Worm (Caenorhabditis elegans): ENCODE measurements around the gene ift-43.
A peak's percentile ranks its signal among the peaks of the same experiment; 100 is the strongest.

Gene ift-43

DNA sequence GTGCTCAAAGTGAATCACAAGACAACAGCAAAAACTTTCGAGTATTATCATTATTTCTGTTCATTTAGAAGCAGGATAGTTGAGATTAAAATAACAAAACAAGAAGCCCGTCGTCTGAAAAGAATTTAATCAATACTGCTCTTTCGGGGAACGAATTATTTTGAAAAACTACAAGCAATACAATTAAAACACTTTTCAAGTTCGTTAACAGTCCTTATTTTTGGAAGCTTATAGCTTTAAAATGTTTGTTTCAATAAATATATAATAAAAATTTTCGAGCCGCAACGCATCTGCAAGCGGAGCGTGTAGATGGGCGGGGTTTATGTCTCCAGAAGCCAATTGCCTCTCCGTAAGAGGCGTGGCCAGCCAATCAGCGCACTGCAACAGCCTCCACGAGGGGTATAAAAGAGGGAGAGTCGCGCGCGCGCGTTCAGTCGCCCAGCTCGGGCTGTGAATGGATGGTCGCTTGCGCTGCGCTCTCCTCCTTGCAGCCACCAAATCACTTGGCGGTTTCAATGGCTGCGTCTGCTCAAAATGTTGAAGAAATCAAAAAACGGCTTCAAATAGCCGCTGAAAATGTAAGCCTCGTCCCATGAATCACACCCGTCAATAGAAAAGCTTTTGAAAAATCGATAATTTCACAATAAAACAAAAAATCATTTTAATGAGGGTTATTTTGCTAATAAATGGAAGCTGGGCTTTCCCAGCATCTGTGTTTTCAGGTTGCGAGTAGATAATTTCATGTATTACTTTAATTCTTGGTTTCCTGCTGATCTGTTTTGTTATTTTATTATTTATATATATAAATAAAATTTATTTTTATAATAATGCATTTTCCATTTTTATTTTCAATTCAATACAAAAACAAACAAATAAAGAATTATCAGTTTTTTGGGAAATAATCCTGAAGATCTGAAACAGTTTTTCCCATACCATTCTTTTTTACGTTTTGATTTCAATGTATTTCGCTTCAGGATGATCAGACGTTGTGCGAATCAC lies at the start of gene ift-43, which contains the start of gene mdt-26:
Gene ift-43 (minus strand): TSS at position 51 of the 999 bp plus-strand sequence.
Gene mdt-26 (plus strand): TSS at position 446 of the 999 bp plus-strand sequence.
- peak; percentile 89 for TF ChIP-seq isw-1 (GFP tag; IDR thresholded peaks at IDR 0.05)
- TF ChIP-seq tlp-1 (tag; optimal IDR thresholded peaks at IDR 0.05) = no peak
- TF ChIP-seq unc-62 (GFP tag; optimal IDR thresholded peaks at IDR 0.05) = no peak
- peak; percentile 44 for TF ChIP-seq blmp-1 (tag; optimal IDR thresholded peaks at IDR 0.05)
- no peak for TF ChIP-seq Y116A8C.19 (tag; optimal IDR thresholded peaks at IDR 0.05; ENCODE audit: borderline replicate concordance)
- peak; percentile 76 for TF ChIP-seq fkh-10 (GFP tag; optimal IDR thresholded peaks at IDR 0.05)
- no peak for TF ChIP-seq nhr-28 (tag; optimal IDR thresholded peaks at IDR 0.05)
- TF ChIP-seq nhr-77 (tag; optimal IDR thresholded peaks at IDR 0.05) = peak; percentile 66
- peak; percentile 58 for TF ChIP-seq ceh-8 (GFP tag; optimal IDR thresholded peaks at IDR 0.05)
- TF ChIP-seq nhr-90 (tag; optimal IDR thresholded peaks at IDR 0.05; ENCODE audit: poor library complexity) = peak; percentile 88
- TF ChIP-seq unc-98 (GFP tag; IDR thresholded peaks at IDR 0.05) = no peak
- peak; percentile 48 for TF ChIP-seq F16B12.6 (tag; optimal IDR thresholded peaks at IDR 0.05)
- peak; percentile 96 for TF ChIP-seq xbp-1 (tag; optimal IDR thresholded peaks at IDR 0.05)
- TF ChIP-seq pax-3 (tag; optimal IDR thresholded peaks at IDR 0.05) = peak; percentile 53
- TF ChIP-seq lin-35 (GFP tag; optimal IDR thresholded peaks at IDR 0.05) = peak; percentile 77 to 79
- peak; percentile 68 to 74 for TF ChIP-seq efl-1 (optimal IDR thresholded peaks at IDR 0.05)
- peak; percentile 64 to 96 for TF ChIP-seq efl-1 (GFP tag; optimal IDR thresholded peaks at IDR 0.05 in 1 of 2)
- peak; percentile 90 for TF ChIP-seq nhr-20 (tag; optimal IDR thresholded peaks at IDR 0.05)
- TF ChIP-seq egl-27 (tag; optimal IDR thresholded peaks at IDR 0.05) = no peak
- TF ChIP-seq mep-1 (tag; optimal IDR thresholded peaks at IDR 0.05) = peak; percentile 74
- peak; percentile 17 to 89 (median 77) for TF ChIP-seq ceh-82 (tag; optimal IDR thresholded peaks at IDR 0.05)
- TF ChIP-seq lsy-2 (tag; optimal IDR thresholded peaks at IDR 0.05) = peak; percentile 83 to 90
- TF ChIP-seq ceh-90 (tag; optimal IDR thresholded peaks at IDR 0.05) = no peak
- peak; percentile 44 for TF ChIP-seq nhr-76 (tag; optimal IDR thresholded peaks at IDR 0.05)
- TF ChIP-seq nhr-47 (tag; optimal IDR thresholded peaks at IDR 0.05) = peak; percentile 94
- peak; percentile 80 for TF ChIP-seq mab-9 (GFP tag; IDR thresholded peaks at IDR 0.05)
- TF ChIP-seq mef-2 (tag; optimal IDR thresholded peaks at IDR 0.05) = no peak
- peak; percentile 20 for TF ChIP-seq hlh-4 (tag; optimal IDR thresholded peaks at IDR 0.05)
- TF ChIP-seq unc-30 (tag; optimal IDR thresholded peaks at IDR 0.05) = no peak
- peak; percentile 93 for TF ChIP-seq nhr-71 (tag; optimal IDR thresholded peaks at IDR 0.05)
- TF ChIP-seq sox-4 (tag; optimal IDR thresholded peaks at IDR 0.05) = peak; percentile 77
- peak; percentile 84 for TF ChIP-seq skn-1 (tag; optimal IDR thresholded peaks at IDR 0.05)
- TF ChIP-seq pag-3 (tag; optimal IDR thresholded peaks at IDR 0.05; ENCODE audit: borderline replicate concordance, insufficient read depth) = peak; percentile 1
- TF ChIP-seq efl-3 (GFP tag; optimal IDR thresholded peaks at IDR 0.05) = peak; percentile 74
- peak in 1 of 2 experiments; percentile 78 for TF ChIP-seq mdl-1 (tag; optimal IDR thresholded peaks at IDR 0.05)
- TF ChIP-seq nhr-237 (tag; optimal IDR thresholded peaks at IDR 0.05) = peak; percentile 74
- no peak for TF ChIP-seq unc-130 (tag; optimal IDR thresholded peaks at IDR 0.05)
- peak; percentile 2 for TF ChIP-seq aha-1 (tag; optimal IDR thresholded peaks at IDR 0.05)
- TF ChIP-seq sptf-1 (tag; optimal IDR thresholded peaks at IDR 0.05) = no peak
- TF ChIP-seq egl-13 (tag; optimal IDR thresholded peaks at IDR 0.05) = peak; percentile 85
- peak; percentile 58 for TF ChIP-seq snpc-4 (tag; optimal IDR thresholded peaks at IDR 0.05)
- peak; percentile 67 for TF ChIP-seq lin-15B (tag; optimal IDR thresholded peaks at IDR 0.05)
- TF ChIP-seq lin-14 (GFP tag; optimal IDR thresholded peaks at IDR 0.05) = peak; percentile 76
- peak; percentile 99 for TF ChIP-seq ama-1 (optimal IDR thresholded peaks at IDR 0.05)
- peak; percentile 1 for TF ChIP-seq nhr-11 (tag; optimal IDR thresholded peaks at IDR 0.05)
- no peak for TF ChIP-seq nhr-84 (tag; optimal IDR thresholded peaks at IDR 0.05)
- peak; percentile 35 to 70 (median 60) for TF ChIP-seq dpl-1 (GFP tag; optimal IDR thresholded peaks at IDR 0.05)
- peak; percentile 93 for TF ChIP-seq dsc-1 (tag; optimal IDR thresholded peaks at IDR 0.05)
- TF ChIP-seq fkh-8 (tag; optimal IDR thresholded peaks at IDR 0.05) = peak; percentile 90
- peak; percentile 54 for TF ChIP-seq hlh-17 (GFP tag; optimal IDR thresholded peaks at IDR 0.05; ENCODE audit: borderline replicate concordance)
- TF ChIP-seq hpl-2 (GFP tag; optimal IDR thresholded peaks at IDR 0.05) = peak; percentile 49

Data from whole organism, L1 larva.